Worm (Caenorhabditis elegans): ENCODE data around the gene let-19.

Gene let-19

ce11 chrII:8770675-8771074, at the start of gene let-19:
TSS of gene let-19 (plus strand) at chrII:8770975.
- TF ChIP-seq him-1 (tag; optimal IDR thresholded peaks at IDR 0.05): no peak
- TF ChIP-seq W03F9.2 (tag; optimal IDR thresholded peaks at IDR 0.05): no peak
- TF ChIP-seq dao-5 (tag; optimal IDR thresholded peaks at IDR 0.05): no peak

- no peak for TF ChIP-seq dao-5 (tag; optimal IDR thresholded peaks at IDR 0.05)
- TF ChIP-seq W03F9.2 (tag; optimal IDR thresholded peaks at IDR 0.05): no peak
- no peak for TF ChIP-seq him-1 (tag; optimal IDR thresholded peaks at IDR 0.05)
Measured at ce11 chrII:8721955-8722524, 48.7 kb upstream of the let-19 start, which contains the start of gene trcs-2. TSS of gene trcs-2 (plus strand) at chrII:8722474.

ce11 chrII:8726700-8727099, 44.1 kb upstream of the let-19 start, which contains the start of gene T01B7.9:
TSS of gene T01B7.9 (minus strand) at chrII:8726800.
- TF ChIP-seq W03F9.2 (tag; optimal IDR thresholded peaks at IDR 0.05) (no peak), dao-5 (tag; optimal IDR thresholded peaks at IDR 0.05) (no peak), him-1 (tag; optimal IDR thresholded peaks at IDR 0.05) (no peak)

ce11 chrII:8730281-8730680, 40.5 kb upstream of the let-19 start:
- TF ChIP-seq W03F9.2 (tag; optimal IDR thresholded peaks at IDR 0.05) (no peak), dao-5 (tag; optimal IDR thresholded peaks at IDR 0.05) (no peak), him-1 (tag; optimal IDR thresholded peaks at IDR 0.05) (no peak)

- TF ChIP-seq dao-5 (tag; optimal IDR thresholded peaks at IDR 0.05) (no peak), W03F9.2 (tag; optimal IDR thresholded peaks at IDR 0.05) (no peak), him-1 (tag; optimal IDR thresholded peaks at IDR 0.05) (no peak)
Measured at ce11 chrII:8730960-8731693, 39.6 kb upstream of the let-19 start.

DNA sequence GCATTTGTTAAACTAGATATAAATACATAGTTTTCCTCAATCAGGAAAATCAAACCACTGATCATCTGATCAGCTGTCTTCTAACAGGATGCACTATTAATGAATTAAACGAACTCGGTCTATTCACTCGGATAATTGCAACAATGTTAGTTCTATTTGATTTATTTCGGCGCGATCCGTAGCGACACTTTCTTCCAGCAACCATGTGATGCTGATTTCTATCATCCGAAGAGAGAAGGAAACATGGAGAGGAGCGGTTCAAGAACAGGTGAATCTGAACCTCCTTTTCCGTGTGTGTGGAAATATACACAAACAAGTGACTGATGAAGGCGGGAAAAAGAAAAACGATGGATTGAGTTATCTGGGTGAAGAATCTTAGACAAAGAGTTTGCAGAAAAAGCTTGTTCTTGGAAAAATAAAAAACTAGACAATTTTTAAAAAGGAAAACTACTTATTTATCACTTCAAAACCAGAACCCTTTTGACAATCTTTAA, 39.0 kb upstream of the let-19 start:
- TF ChIP-seq him-1 (tag; optimal IDR thresholded peaks at IDR 0.05) (no peak), dao-5 (tag; optimal IDR thresholded peaks at IDR 0.05) (no peak), W03F9.2 (tag; optimal IDR thresholded peaks at IDR 0.05) (no peak)

- TF ChIP-seq W03F9.2 (tag; optimal IDR thresholded peaks at IDR 0.05): no peak
- no peak for TF ChIP-seq him-1 (tag; optimal IDR thresholded peaks at IDR 0.05)
- TF ChIP-seq dao-5 (tag; optimal IDR thresholded peaks at IDR 0.05): no peak
Measured at ce11 chrII:8732339-8733100, 38.3 kb upstream of the let-19 start, which contains the start of gene rol-6. TSS of gene rol-6 (plus strand) at chrII:8733050.

- TF ChIP-seq W03F9.2 (tag; optimal IDR thresholded peaks at IDR 0.05) (no peak), him-1 (tag; optimal IDR thresholded peaks at IDR 0.05) (no peak), dao-5 (tag; optimal IDR thresholded peaks at IDR 0.05) (no peak)
Measured at ce11 chrII:8733627-8734026, 37.1 kb upstream of the let-19 start.

- TF ChIP-seq dao-5 (tag; optimal IDR thresholded peaks at IDR 0.05) (no peak), W03F9.2 (tag; optimal IDR thresholded peaks at IDR 0.05) (no peak), him-1 (tag; optimal IDR thresholded peaks at IDR 0.05) (no peak)
Measured at ce11 chrII:8737456-8737855, 33.3 kb upstream of the let-19 start, which contains the start of gene idpb-4. TSS of gene idpb-4 (minus strand) at chrII:8737556.

- TF ChIP-seq dao-5 (tag; optimal IDR thresholded peaks at IDR 0.05) (no peak), W03F9.2 (tag; optimal IDR thresholded peaks at IDR 0.05) (no peak), him-1 (tag; optimal IDR thresholded peaks at IDR 0.05) (no peak)
Measured at ce11 chrII:8738244-8738643, 32.5 kb upstream of the let-19 start.

- TF ChIP-seq W03F9.2 (tag; optimal IDR thresholded peaks at IDR 0.05) (no peak), him-1 (tag; optimal IDR thresholded peaks at IDR 0.05) (no peak), dao-5 (tag; optimal IDR thresholded peaks at IDR 0.05) (no peak)
Measured at ce11 chrII:8738955-8739354, 31.8 kb upstream of the let-19 start.

DNA sequence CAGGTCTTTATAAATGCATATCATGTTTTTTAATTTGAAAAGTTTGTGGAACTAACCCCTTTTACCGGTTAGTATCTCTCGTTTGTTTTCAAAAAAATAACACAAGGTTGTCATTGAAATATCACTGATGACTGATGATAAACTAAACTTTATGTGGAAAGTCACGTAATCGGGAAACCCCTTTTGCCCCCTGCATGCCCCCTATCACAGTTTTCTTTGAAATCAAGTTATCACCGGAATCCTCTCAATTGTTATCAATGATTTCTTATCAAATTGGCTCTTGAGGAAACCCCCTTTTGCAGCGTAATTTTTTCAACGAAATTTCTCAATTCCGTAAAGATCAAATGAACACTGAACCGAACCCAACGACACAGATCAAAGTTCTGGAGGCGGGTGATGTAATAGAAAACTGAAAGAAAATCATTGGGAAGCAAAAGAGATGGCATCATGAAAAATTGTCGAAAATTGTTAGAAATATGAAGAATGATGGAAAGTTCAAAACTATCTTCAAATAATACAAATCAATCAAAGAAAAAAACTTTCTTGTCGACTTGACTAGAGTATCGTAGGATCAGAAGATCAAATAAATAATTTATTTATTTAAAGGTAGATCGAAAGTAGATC, 30.3 kb upstream of the let-19 start:
- TF ChIP-seq him-1 (tag; optimal IDR thresholded peaks at IDR 0.05) (no peak), W03F9.2 (tag; optimal IDR thresholded peaks at IDR 0.05) (no peak), dao-5 (tag; optimal IDR thresholded peaks at IDR 0.05) (no peak)

DNA sequence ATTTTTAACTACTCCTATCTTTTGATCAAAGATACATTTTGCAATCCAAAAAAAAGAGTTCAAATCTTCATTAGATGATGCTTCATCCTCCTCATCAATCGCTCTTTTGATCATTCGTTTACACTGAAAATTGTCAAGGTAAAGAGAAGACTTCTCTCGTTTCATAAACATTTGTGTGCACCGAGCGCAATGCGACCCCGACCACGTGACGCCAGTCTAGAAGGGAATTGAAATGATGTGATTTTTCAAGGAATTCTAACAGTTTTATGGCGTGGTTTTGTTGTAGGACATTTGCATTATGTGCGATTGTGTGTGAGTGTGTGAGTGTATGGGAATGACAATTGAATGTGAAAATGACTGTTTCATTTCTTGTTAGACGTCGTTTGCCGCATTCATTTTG, 29.5 kb upstream of the let-19 start:
- no peak for TF ChIP-seq dao-5 (tag; optimal IDR thresholded peaks at IDR 0.05)
- no peak for TF ChIP-seq him-1 (tag; optimal IDR thresholded peaks at IDR 0.05)
- TF ChIP-seq W03F9.2 (tag; optimal IDR thresholded peaks at IDR 0.05): no peak
